Fruit fly (Drosophila melanogaster): ENCODE data around the gene CG14957.

CG14957 gene

DNA sequence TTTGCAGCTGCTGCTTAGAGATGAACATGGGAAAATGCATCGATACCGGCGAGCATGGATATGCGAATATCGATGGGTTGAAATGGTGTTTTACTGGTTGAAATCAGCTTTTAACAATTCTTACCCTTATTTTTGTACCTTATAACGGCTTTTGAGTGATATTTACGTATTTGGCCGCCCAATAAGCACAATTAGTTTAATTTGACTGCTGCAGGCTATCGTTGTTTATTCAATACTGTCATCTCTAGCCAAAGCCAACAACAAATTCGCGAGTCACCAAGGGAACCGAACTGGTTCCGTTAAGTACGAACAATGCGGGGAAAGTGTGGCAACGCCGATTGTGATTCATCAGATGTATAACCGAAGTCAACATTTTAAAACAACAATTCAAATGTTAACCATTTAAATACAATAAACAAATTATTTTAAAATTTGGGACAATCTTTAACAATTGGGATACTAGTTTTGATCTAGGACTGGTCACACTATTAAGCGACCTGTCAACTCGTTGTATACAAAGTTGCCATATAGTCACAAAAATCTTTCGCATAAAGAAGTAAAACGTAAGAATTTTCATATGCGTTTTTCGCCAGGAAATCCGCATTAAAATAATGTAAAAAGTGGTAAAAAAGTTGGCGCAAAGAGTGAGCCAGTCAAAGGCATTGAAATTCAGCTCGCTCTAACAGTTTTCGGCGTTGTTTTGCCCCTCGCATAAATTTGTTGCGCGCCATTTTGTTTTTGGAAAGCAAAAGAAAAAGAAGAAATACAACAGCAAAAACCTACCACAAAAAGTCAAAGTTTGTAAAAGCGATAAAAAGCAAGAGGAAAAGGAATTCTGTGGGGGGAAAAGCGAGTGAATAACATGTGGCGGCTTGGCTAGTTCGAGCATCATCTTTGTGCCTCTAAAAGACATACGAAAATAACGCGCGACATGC is 39.0 kb upstream of the CG14957 start, which contains the start of the genes Usp5 and BtbVII (continued):
- peak; percentile 59 for TF ChIP-seq Fer1 (GFP tag; optimal IDR thresholded peaks at IDR 0.05)
- TF ChIP-seq Meics (GFP tag; optimal IDR thresholded peaks at IDR 0.05) = peak; percentile 23
- no peak for TF ChIP-seq fd102C (GFP tag; optimal IDR thresholded peaks at IDR 0.05)
- TF ChIP-seq jigr1 (GFP tag; IDR thresholded peaks at IDR 0.05) = no peak
- TF ChIP-seq ftz-f1 (GFP tag; optimal IDR thresholded peaks at IDR 0.05) = peak; percentile 87
- TF ChIP-seq disco-r (GFP tag; optimal IDR thresholded peaks at IDR 0.05) = peak; percentile 54
- TF ChIP-seq fu2 (GFP tag; optimal IDR thresholded peaks at IDR 0.05) = peak; percentile 28
- TF ChIP-seq zen2 (GFP tag; IDR thresholded peaks at IDR 0.05; ENCODE audit: partially characterized antibody) = peak; percentile 97
- no peak for TF ChIP-seq cas (GFP tag; IDR thresholded peaks at IDR 0.05)
- no peak for TF ChIP-seq CG12104 (GFP tag; optimal IDR thresholded peaks at IDR 0.05)
- TF ChIP-seq ci (GFP tag; IDR thresholded peaks at IDR 0.05) = peak; percentile 40; the same call in 1 of the 3 replicates
- no peak for TF ChIP-seq CkIIα-i1 (GFP tag; IDR thresholded peaks at IDR 0.05)
- peak; percentile 50 for TF ChIP-seq Hmr (GFP tag; optimal IDR thresholded peaks at IDR 0.05)
- peak; percentile 59 for TF ChIP-seq grau (tag; optimal IDR thresholded peaks at IDR 0.05)
- peak; percentile 80 for TF ChIP-seq CG7963 (GFP tag; IDR thresholded peaks at IDR 0.05; ENCODE audit: partially characterized antibody)
- peak; percentile 28 for TF ChIP-seq Ssrp (tag; optimal IDR thresholded peaks at IDR 0.05)
- peak; percentile 77 for TF ChIP-seq CG8924 (tag; optimal IDR thresholded peaks at IDR 0.05)
- TF ChIP-seq B-H1 (GFP tag; IDR thresholded peaks at IDR 0.05) = peak; percentile 40; the same call in 1 of the 3 replicates
- TF ChIP-seq CG6765 (GFP tag; optimal IDR thresholded peaks at IDR 0.05) = peak; percentile 27
- peak; percentile 43 for TF ChIP-seq pb (GFP tag; optimal IDR thresholded peaks at IDR 0.05)
- TF ChIP-seq Hey (tag; optimal IDR thresholded peaks at IDR 0.05) = no peak
- TF ChIP-seq eve (GFP tag; optimal IDR thresholded peaks at IDR 0.05) = no peak
- no peak for TF ChIP-seq pfk (GFP tag; optimal IDR thresholded peaks at IDR 0.05)
- TF ChIP-seq crc (GFP tag; optimal IDR thresholded peaks at IDR 0.05) = peak; percentile 22
- peak; percentile 47 to 49 for TF ChIP-seq Hr51 (GFP tag; optimal IDR thresholded peaks at IDR 0.05)
- peak; percentile 43; the same call in 1 of the 2 replicates for TF ChIP-seq Atf6 (GFP tag; IDR thresholded peaks at IDR 0.05)
- TF ChIP-seq sd (tag; optimal IDR thresholded peaks at IDR 0.05) = peak; percentile 18
- no peak for TF ChIP-seq CG17385 (GFP tag; optimal IDR thresholded peaks at IDR 0.05)
- peak; percentile 28 for TF ChIP-seq CG4424 (GFP tag; optimal IDR thresholded peaks at IDR 0.05)
- peak; percentile 10 for TF ChIP-seq CG9876 (GFP tag; optimal IDR thresholded peaks at IDR 0.05)
- peak in 1 of 2 experiments; percentile 61 for TF ChIP-seq tll (GFP tag; optimal IDR thresholded peaks at IDR 0.05)
- peak; percentile 54 for TF ChIP-seq CG15601 (tag; optimal IDR thresholded peaks at IDR 0.05)
- peak; percentile 29 for TF ChIP-seq CG4328 (GFP tag; optimal IDR thresholded peaks at IDR 0.05)
- TF ChIP-seq NC2β (GFP tag; optimal IDR thresholded peaks at IDR 0.05) = peak; percentile 59
- 0 out of 2 replicates have a peak, but pooled peaks have one; percentile 19 for TF ChIP-seq onecut (GFP tag; IDR thresholded peaks at IDR 0.05)
- peak; percentile 90 for TF ChIP-seq mld (GFP tag; IDR thresholded peaks at IDR 0.05; ENCODE audit: partially characterized antibody)
- no peak for TF ChIP-seq pros (GFP tag; optimal IDR thresholded peaks at IDR 0.05)
- TF ChIP-seq Sox102F (GFP tag; optimal IDR thresholded peaks at IDR 0.05) = no peak
- peak; percentile 36 for TF ChIP-seq fd3F (GFP tag; optimal IDR thresholded peaks at IDR 0.05)
- TF ChIP-seq zfh1 (GFP tag; IDR thresholded peaks at IDR 0.05) = peak; percentile 62
- peak; percentile 48 for TF ChIP-seq Taf1 (GFP tag; IDR thresholded peaks at IDR 0.05)
- TF ChIP-seq ssp (GFP tag; IDR thresholded peaks at IDR 0.05) = peak; percentile 54
- TF ChIP-seq kah (GFP tag; optimal IDR thresholded peaks at IDR 0.05) = no peak
- TF ChIP-seq tio (GFP tag; optimal IDR thresholded peaks at IDR 0.05) = no peak
- TF ChIP-seq CG3281 (GFP tag; optimal IDR thresholded peaks at IDR 0.05) = peak; percentile 44
- TF ChIP-seq HLH3B (GFP tag; IDR thresholded peaks at IDR 0.05) = 0 out of 2 replicates have a peak, but pooled peaks have one; percentile 14
- TF ChIP-seq Mrtf (GFP tag; IDR thresholded peaks at IDR 0.05) = peak; percentile 57; the same call in 1 of the 3 replicates

Data from whole organism, embryonic.